Worm (Caenorhabditis elegans): ENCODE data around the gene srh-300.

ce11 chrV:17780285-17780684 lies 41.6 kb upstream of the srh-300 start:
- TF ChIP-seq hnd-1 (tag; optimal IDR thresholded peaks at IDR 0.05), result no peak
- no peak for TF ChIP-seq hmg-4 (GFP tag; optimal IDR thresholded peaks at IDR 0.05)
- no peak for TF ChIP-seq sea-1 (GFP tag; conservative IDR thresholded peaks at IDR 0.05)
- no peak for TF ChIP-seq ama-1 (optimal IDR thresholded peaks at IDR 0.05)
- no peak for TF ChIP-seq hmbx-1 (tag; optimal IDR thresholded peaks at IDR 0.05)
- no peak for TF ChIP-seq ceh-36 (tag; optimal IDR thresholded peaks at IDR 0.05)
- no peak for TF ChIP-seq B0310.2 (tag; optimal IDR thresholded peaks at IDR 0.05)
- no peak for TF ChIP-seq F13C5.2 (tag; optimal IDR thresholded peaks at IDR 0.05)

All from whole organism, early embryonic.